Fruit fly (Drosophila melanogaster): ENCODE results near the gene CG5854.

The CG5854 gene

dm6 chr3R:23890886-23891285 lies 42.8 kb upstream of the CG5854 start, which contains the start of gene TfIIA-S (continued):
- peak; percentile 58 for TF ChIP-seq kni (GFP tag; optimal IDR thresholded peaks at IDR 0.05)
- no peak for TF ChIP-seq sisA (GFP tag; IDR thresholded peaks at IDR 0.05)
- TF ChIP-seq NK7.1 (GFP tag; optimal IDR thresholded peaks at IDR 0.05) = no peak
- TF ChIP-seq Dref (GFP tag; IDR thresholded peaks at IDR 0.05) = no peak
- no peak for TF ChIP-seq CG2875 (GFP tag; optimal IDR thresholded peaks at IDR 0.05)
- TF ChIP-seq CG9215 (GFP tag; IDR thresholded peaks at IDR 0.05) = no peak
- TF ChIP-seq Kr (GFP tag; optimal IDR thresholded peaks at IDR 0.05) = no peak
- TF ChIP-seq sima (GFP tag; optimal IDR thresholded peaks at IDR 0.05) = peak; percentile 57
- peak; percentile 11 for TF ChIP-seq CG2202 (tag; optimal IDR thresholded peaks at IDR 0.05)
- no peak for TF ChIP-seq GATAe (GFP tag; conservative IDR thresholded peaks at IDR 0.05)
- peak; percentile 89 for TF ChIP-seq lilli (GFP tag; optimal IDR thresholded peaks at IDR 0.05)
- TF ChIP-seq CG17186 (GFP tag; optimal IDR thresholded peaks at IDR 0.05) = peak; percentile 78
- no peak for TF ChIP-seq Deaf1 (tag; optimal IDR thresholded peaks at IDR 0.05)
- peak; percentile 57 for TF ChIP-seq CG7839 (tag; optimal IDR thresholded peaks at IDR 0.05)
- no peak for TF ChIP-seq CG14014 (GFP tag; IDR thresholded peaks at IDR 0.05)
- TF ChIP-seq dimm (GFP tag; IDR thresholded peaks at IDR 0.05) = no peak
- peak; percentile 19 for TF ChIP-seq gcm2 (GFP tag; optimal IDR thresholded peaks at IDR 0.05)
- peak; percentile 45 for TF ChIP-seq gsb-n (tag; optimal IDR thresholded peaks at IDR 0.05)
- TF ChIP-seq CG11093 (GFP tag; IDR thresholded peaks at IDR 0.05) = peak; percentile 49; the same call in 1 of the 3 replicates
- peak; percentile 42; the same call in 2 of the 3 replicates for TF ChIP-seq croc (GFP tag; conservative IDR thresholded peaks at IDR 0.05)
- TF ChIP-seq CG4424 (GFP tag; optimal IDR thresholded peaks at IDR 0.05) = peak; percentile 66
- TF ChIP-seq CG12659 (GFP tag; optimal IDR thresholded peaks at IDR 0.05) = peak; percentile 94
- peak; percentile 85 for TF ChIP-seq CG17912 (GFP tag; optimal IDR thresholded peaks at IDR 0.05)
- no peak for TF ChIP-seq CG6813 (GFP tag; optimal IDR thresholded peaks at IDR 0.05)
- TF ChIP-seq Atf6 (GFP tag; IDR thresholded peaks at IDR 0.05) = no peak
- TF ChIP-seq tna (GFP tag; IDR thresholded peaks at IDR 0.05; ENCODE audit: partially characterized antibody) = no peak
- TF ChIP-seq Dad (GFP tag; optimal IDR thresholded peaks at IDR 0.05) = peak; percentile 64
- TF ChIP-seq Optix (GFP tag; IDR thresholded peaks at IDR 0.05) = no peak
- TF ChIP-seq Nf-YC (tag; optimal IDR thresholded peaks at IDR 0.05) = peak; percentile 56
- no peak for TF ChIP-seq ase (GFP tag; IDR thresholded peaks at IDR 0.05)
- peak; percentile 66 for TF ChIP-seq emc (GFP tag; optimal IDR thresholded peaks at IDR 0.05)
- no peak for TF ChIP-seq Sry-β (GFP tag; optimal IDR thresholded peaks at IDR 0.05)
- TF ChIP-seq CG17328 (GFP tag; IDR thresholded peaks at IDR 0.05) = no peak
- peak; percentile 35 for TF ChIP-seq nom (GFP tag; optimal IDR thresholded peaks at IDR 0.05)
- TF ChIP-seq CG17568 (GFP tag; optimal IDR thresholded peaks at IDR 0.05) = no peak
- peak; percentile 93 for TF ChIP-seq B-H2 (GFP tag; optimal IDR thresholded peaks at IDR 0.05)
- TF ChIP-seq CG31365 (tag; optimal IDR thresholded peaks at IDR 0.05) = peak; percentile 26
- TF ChIP-seq CG6272 (GFP tag; IDR thresholded peaks at IDR 0.05) = peak; percentile 53
- no peak for TF ChIP-seq CG14667 (GFP tag; IDR thresholded peaks at IDR 0.05)
- TF ChIP-seq Doc2 (GFP tag; IDR thresholded peaks at IDR 0.05) = no peak
- TF ChIP-seq ham (GFP tag; IDR thresholded peaks at IDR 0.05) = no peak
- no peak for TF ChIP-seq CG1024 (GFP tag; IDR thresholded peaks at IDR 0.05)
- TF ChIP-seq CG7987 (GFP tag; optimal IDR thresholded peaks at IDR 0.05) = peak; percentile 83
- peak; percentile 31 for TF ChIP-seq CG15269 (tag; optimal IDR thresholded peaks at IDR 0.05)
- no peak for TF ChIP-seq prd (optimal IDR thresholded peaks at IDR 0.05)
- no peak for TF ChIP-seq prd (GFP tag; IDR thresholded peaks at IDR 0.05)
- TF ChIP-seq zfh2 (GFP tag; optimal IDR thresholded peaks at IDR 0.05) = peak; percentile 92
- TF ChIP-seq CG30020 (tag; optimal IDR thresholded peaks at IDR 0.05) = peak; percentile 26
- peak; percentile 90 for TF ChIP-seq ftz-f1 (GFP tag; optimal IDR thresholded peaks at IDR 0.05)
- TF ChIP-seq zen (tag; optimal IDR thresholded peaks at IDR 0.05) = peak; percentile 55
- no peak for TF ChIP-seq CG6791 (GFP tag; IDR thresholded peaks at IDR 0.05; ENCODE audit: partially characterized antibody)
- peak; percentile 82 for TF ChIP-seq CG17829 (tag; optimal IDR thresholded peaks at IDR 0.05)
